Worm (Caenorhabditis elegans) whole organism, mixed stage, embryonic: Measurements from ENCODE around the gene C02F5.2.

Experiments used
- blmp-1 ChIP-seq: fragments of 150-350 bp; optimal IDR thresholded peaks from 2 replicates; lab custom pipeline; 2014; ENCODE audit warnings: missing biosample characterization, missing genetic modification characterization
- ces-1 ChIP-seq: fragments of 150-350 bp; optimal IDR thresholded peaks from 2 replicates; lab custom pipeline; 2014; ENCODE audit warnings: missing biosample characterization, missing genetic modification reagents, missing genetic modification characterization
- elt-1 ChIP-seq: sonication (generic microtip); optimal IDR thresholded peaks from 2 replicates; lab custom pipeline; 2017; ENCODE audit warnings: missing genetic modification characterization, mild to moderate bottlenecking, missing compliant biosample characterization, antibody characterized with exemption, moderate library complexity, borderline replicate concordance; ENCODE audit not compliant: insufficient read depth
- lsy-2 ChIP-seq: fragments of 150-350 bp; optimal IDR thresholded peaks from 2 replicates; lab custom pipeline; 2014; ENCODE audit warnings: missing biosample characterization, missing genetic modification characterization
- nhr-76 ChIP-seq: sonication (generic microtip); optimal IDR thresholded peaks from 2 replicates; lab custom pipeline; 2017; ENCODE audit warnings: missing biosample characterization, missing genetic modification characterization
- pha-4 ChIP-seq: fragments of 150-350 bp; optimal IDR thresholded peaks from 2 replicates; lab custom pipeline; 2018; ENCODE audit warnings: missing biosample characterization, missing genetic modification reagents, missing genetic modification characterization
- snpc-4 ChIP-seq: fragments of 150-350 bp; optimal IDR thresholded peaks from 2 replicates; lab custom pipeline; 2014; ENCODE audit warnings: missing biosample characterization, missing genetic modification characterization
- unc-120 ChIP-seq: sonication (generic microtip); optimal IDR thresholded peaks from 2 replicates; lab custom pipeline; 2017; ENCODE audit warnings: missing genetic modification characterization, missing compliant biosample characterization; ENCODE audit not compliant: poor library complexity, severe bottlenecking

- TF ChIP-seq snpc-4 (tag; lab: Kevin White, UChicago) = no peak
- TF ChIP-seq lsy-2 (tag; lab: Kevin White, UChicago) = no peak
- no peak for TF ChIP-seq blmp-1 (tag; lab: Kevin White, UChicago)
- TF ChIP-seq unc-120 = no peak
- no peak for TF ChIP-seq ces-1 (GFP tag; lab: Kevin White, UChicago)
- no peak for TF ChIP-seq nhr-76 (tag; lab: Kevin White, UChicago)
- TF ChIP-seq elt-1 (tag; lab: Kevin White, UChicago) = no peak
- TF ChIP-seq pha-4 (tag; lab: Kevin White, UChicago) = no peak
Observed at ce11 chrIII:8258045-8258444, 8.6 kb downstream of the C02F5.2 start, which contains the start of gene ncr-2.
